Fruit fly (Drosophila melanogaster) whole organism, embryonic: ENCODE data around the gene CG13766.

Experiments used
- CG10267 ChIP-seq: fragments of 200-800 bp; sonication (Bioruptor generic); optimal IDR thresholded peaks from 2 replicates; lab custom pipeline; 2018; ENCODE audit warnings: missing biosample characterization, mild to moderate bottlenecking, missing genetic modification characterization, moderate library complexity
- CG10366 ChIP-seq: fragments of 200-800 bp; sonication (Bioruptor generic); IDR thresholded peaks from 2 replicates; pipeline ENCODE4 v1.3.6; 2022; ENCODE audit warnings: missing biosample characterization, missing genetic modification characterization
- CG10654 ChIP-seq: fragments of 200-800 bp; sonication (Bioruptor generic); optimal IDR thresholded peaks from 2 replicates; lab custom pipeline; 2016; ENCODE audit warnings: missing biosample characterization, missing genetic modification characterization
- CG11093 ChIP-seq: fragments of 200-800 bp; sonication (Bioruptor generic); IDR thresholded peaks from 3 replicates; pipeline ENCODE4 v1.3.6; 2022; ENCODE audit warnings: missing biosample characterization, missing genetic modification characterization
- CG12236 ChIP-seq: fragments of 200-800 bp; sonication (Bioruptor generic); optimal IDR thresholded peaks from 2 replicates; lab custom pipeline; 2016; ENCODE audit warnings: missing biosample characterization, missing genetic modification characterization
- CG13424 ChIP-seq: fragments of 200-800 bp; sonication (Bioruptor generic); optimal IDR thresholded peaks from 2 replicates; lab custom pipeline; 2019; ENCODE audit warnings: missing biosample characterization, mild to moderate bottlenecking, missing genetic modification characterization, moderate library complexity
- CG15601 ChIP-seq: fragments of 200-800 bp; sonication (Bioruptor generic); optimal IDR thresholded peaks from 3 replicates; lab custom pipeline; 2019; ENCODE audit warnings: missing biosample characterization, mild to moderate bottlenecking, missing genetic modification characterization, moderate library complexity
- CG16779 ChIP-seq: fragments of 200-800 bp; sonication (Bioruptor generic); IDR thresholded peaks from 2 replicates; pipeline ENCODE4 v1.3.6; 2022; ENCODE audit warnings: missing biosample characterization, missing genetic modification characterization
- CG17829 ChIP-seq: fragments of 200-800 bp; optimal IDR thresholded peaks from 2 replicates; lab custom pipeline; 2019; ENCODE audit warnings: missing biosample characterization, mild to moderate bottlenecking, missing genetic modification characterization, moderate library complexity
- CG1792 ChIP-seq: fragments of 200-800 bp; sonication (Bioruptor generic); optimal IDR thresholded peaks from 2 replicates; lab custom pipeline; 2016; ENCODE audit warnings: missing biosample characterization, missing genetic modification characterization
- CG18262 ChIP-seq: fragments of 200-800 bp; optimal IDR thresholded peaks from 3 replicates; lab custom pipeline; 2019; ENCODE audit warnings: missing biosample characterization, mild to moderate bottlenecking, missing genetic modification characterization, moderate library complexity
- CG30431 ChIP-seq: fragments of 200-800 bp; sonication (Bioruptor generic); optimal IDR thresholded peaks from 2 replicates; lab custom pipeline; 2017; ENCODE audit warnings: missing biosample characterization, missing genetic modification characterization
- CG31365 ChIP-seq: fragments of 200-800 bp; sonication (Bioruptor generic); optimal IDR thresholded peaks from 2 replicates; lab custom pipeline; 2018; ENCODE audit warnings: missing biosample characterization, mild to moderate bottlenecking, missing genetic modification characterization
- CG4328 ChIP-seq: fragments of 200-800 bp; sonication (Bioruptor generic); optimal IDR thresholded peaks from 3 replicates; lab custom pipeline; 2017; ENCODE audit warnings: missing biosample characterization, missing genetic modification reagents, missing genetic modification characterization
- CG43689 ChIP-seq: fragments of 200-800 bp; sonication (Bioruptor generic); IDR thresholded peaks from 2 replicates; pipeline ENCODE4 v1.3.6; 2022; ENCODE audit warnings: missing biosample characterization, missing genetic modification characterization
- CG6175 ChIP-seq: fragments of 200-800 bp; sonication (Bioruptor generic); IDR thresholded peaks from 3 replicates; pipeline ENCODE4 v1.3.6; 2022; ENCODE audit warnings: missing biosample characterization, missing genetic modification characterization
- CG8281 ChIP-seq: fragments of 200-800 bp; sonication (Bioruptor generic); optimal IDR thresholded peaks from 2 replicates; lab custom pipeline; 2018; ENCODE audit warnings: missing biosample characterization, mild to moderate bottlenecking, missing genetic modification characterization, moderate library complexity
- Dek ChIP-seq: fragments of 200-800 bp; sonication (Bioruptor generic); optimal IDR thresholded peaks from 3 replicates; lab custom pipeline; 2019; ENCODE audit warnings: missing biosample characterization, mild to moderate bottlenecking, missing genetic modification characterization, moderate library complexity
- Fer2 ChIP-seq: fragments of 200-800 bp; sonication (Bioruptor generic); optimal IDR thresholded peaks from 2 replicates; lab custom pipeline; 2018; ENCODE audit warnings: missing biosample characterization, mild to moderate bottlenecking, missing genetic modification characterization, moderate library complexity
- Gug ChIP-seq: fragments of 200-800 bp; sonication (Bioruptor generic); IDR thresholded peaks from 4 replicates; pipeline ENCODE4 v1.3.6; 2022; ENCODE audit warnings: missing biosample characterization, missing genetic modification characterization
- H2.0 ChIP-seq: fragments of 200-800 bp; sonication (Bioruptor generic); IDR thresholded peaks from 2 replicates; pipeline ENCODE4 v1.3.6; 2022; ENCODE audit warnings: missing biosample characterization, missing genetic modification characterization
- HLH3B ChIP-seq: fragments of 200-800 bp; sonication (Bioruptor generic); IDR thresholded peaks from 2 replicates; pipeline ENCODE4 v1.3.6; 2022; ENCODE audit warnings: missing biosample characterization, missing genetic modification characterization
- Hey ChIP-seq: fragments of 200-800 bp; sonication (Bioruptor generic); optimal IDR thresholded peaks from 3 replicates; lab custom pipeline; 2018; ENCODE audit warnings: missing biosample characterization, mild to moderate bottlenecking, missing genetic modification characterization
- MESR4 ChIP-seq: fragments of 200-800 bp; sonication (Bioruptor generic); optimal IDR thresholded peaks from 2 replicates; lab custom pipeline; 2018; ENCODE audit warnings: missing biosample characterization, mild to moderate bottlenecking, missing genetic modification characterization, moderate library complexity
- NK7.1 ChIP-seq: fragments of 200-800 bp; sonication (Bioruptor generic); optimal IDR thresholded peaks from 3 replicates; lab custom pipeline; 2016; ENCODE audit warnings: missing biosample characterization, missing genetic modification characterization
- Nf-YC ChIP-seq: fragments of 200-800 bp; optimal IDR thresholded peaks from 3 replicates; lab custom pipeline; 2019; ENCODE audit warnings: missing biosample characterization, mild to moderate bottlenecking, missing genetic modification characterization, moderate library complexity
- Opbp ChIP-seq: fragments of 200-800 bp; sonication (Bioruptor generic); IDR thresholded peaks from 3 replicates; pipeline ENCODE4 v1.3.6; 2022; ENCODE audit warnings: missing biosample characterization, missing genetic modification characterization; ENCODE audit not compliant: partially characterized antibody
- Sin3A ChIP-seq: fragments of >200 bp; optimal IDR thresholded peaks from 2 replicates; lab custom pipeline; 2018
- Sox102F ChIP-seq: fragments of 200-800 bp; sonication (Bioruptor generic); optimal IDR thresholded peaks from 2 replicates; lab custom pipeline; 2018; ENCODE audit warnings: missing biosample characterization, mild to moderate bottlenecking, missing genetic modification characterization, moderate library complexity
- Tbp ChIP-seq: fragments of >200 bp; optimal IDR thresholded peaks from 2 replicates; lab custom pipeline; 2018; ENCODE audit warnings: missing biosample characterization, missing genetic modification characterization
- Usf ChIP-seq: fragments of 200-800 bp; sonication (Bioruptor generic); optimal IDR thresholded peaks from 2 replicates; lab custom pipeline; 2017; ENCODE audit warnings: missing genotype, missing biosample characterization, missing genetic modification characterization
- abd-A ChIP-seq: fragments of 200-800 bp; sonication (Bioruptor generic); optimal IDR thresholded peaks from 3 replicates; lab custom pipeline; 2019; ENCODE audit warnings: missing biosample characterization, mild to moderate bottlenecking, missing genetic modification characterization, moderate library complexity
- ato ChIP-seq: fragments of 200-800 bp; sonication (Bioruptor generic); IDR thresholded peaks from 2 replicates; pipeline ENCODE4 v1.3.6; 2022; ENCODE audit warnings: missing biosample characterization, missing genetic modification characterization; ENCODE audit not compliant: partially characterized antibody
- bab2 ChIP-seq: fragments of 200-800 bp; sonication (Bioruptor generic); optimal IDR thresholded peaks from 2 replicates; lab custom pipeline; 2016; ENCODE audit warnings: missing biosample characterization, missing genetic modification characterization
- chn ChIP-seq: fragments of 200-800 bp; sonication (Bioruptor generic); optimal IDR thresholded peaks from 2 replicates; lab custom pipeline; 2016; ENCODE audit warnings: missing biosample characterization, missing genetic modification characterization
- cwo ChIP-seq: fragments of 200-800 bp; sonication (Bioruptor generic); optimal IDR thresholded peaks from 3 replicates; lab custom pipeline; 2017; ENCODE audit warnings: missing biosample characterization, missing genetic modification characterization, mild to moderate bottlenecking, moderate library complexity, missing genetic modification reagents
- disco-r ChIP-seq: fragments of 200-800 bp; sonication (Bioruptor generic); optimal IDR thresholded peaks from 2 replicates; lab custom pipeline; 2016; ENCODE audit warnings: missing biosample characterization, missing genetic modification characterization
- dpn ChIP-seq, 2 experiments: fragments of 200-800 bp; sonication (Bioruptor generic); optimal IDR thresholded peaks; 3 replicates each; lab custom pipeline; 2016; ENCODE audit warnings: missing biosample characterization in 2 of 2, missing genetic modification characterization in 2 of 2
- gcm2 ChIP-seq: fragments of 200-800 bp; sonication (Bioruptor generic); optimal IDR thresholded peaks from 2 replicates; lab custom pipeline; 2016; ENCODE audit warnings: missing biosample characterization, missing genetic modification characterization
- nerfin-1 ChIP-seq: fragments of 200-800 bp; sonication (Bioruptor generic); optimal IDR thresholded peaks from 3 replicates; lab custom pipeline; 2019; ENCODE audit warnings: missing biosample characterization, mild to moderate bottlenecking, missing genetic modification characterization, moderate library complexity
- pan ChIP-seq, 4 experiments: fragments of >200 bp in 3 of 4; fragments of 200-800 bp in 1 of 4; sonication (Bioruptor generic) in 1 of 4; optimal IDR thresholded peaks in 3 of 4; IDR thresholded peaks in 1 of 4; 2 replicates each; pipeline versions ENCODE4 v1.3.6 to Lab custom; 2017 to 2022; ENCODE audit warnings: missing biosample characterization in 2 of 4, missing genetic modification characterization in 2 of 4, mixed read lengths in 1 of 4
- slbo ChIP-seq: fragments of 200-800 bp; sonication (Bioruptor generic); IDR thresholded peaks from 2 replicates; pipeline ENCODE4 v1.3.6; 2022; ENCODE audit warnings: missing biosample characterization, missing genetic modification characterization
- sqz ChIP-seq: fragments of 200-800 bp; sonication (Bioruptor generic); optimal IDR thresholded peaks from 3 replicates; lab custom pipeline; 2018; ENCODE audit warnings: missing biosample characterization, mild to moderate bottlenecking, missing genetic modification characterization
- sr ChIP-seq: fragments of 200-800 bp; sonication (Bioruptor generic); IDR thresholded peaks from 3 replicates; pipeline ENCODE4 v1.3.6; 2022; ENCODE audit warnings: missing biosample characterization, missing genetic modification characterization
- ssp ChIP-seq: fragments of 200-800 bp; sonication (Bioruptor generic); IDR thresholded peaks from 2 replicates; pipeline ENCODE4 v1.3.6; 2022; ENCODE audit warnings: missing biosample characterization, missing genetic modification characterization
- ttk ChIP-seq: fragments of 200-800 bp; sonication (Bioruptor generic); IDR thresholded peaks from 2 replicates; pipeline ENCODE4 v2.1.2; 2022; ENCODE audit warnings: missing biosample characterization, missing genetic modification characterization
- vvl ChIP-seq: fragments of 200-800 bp; sonication (Bioruptor generic); IDR thresholded peaks from 2 replicates; pipeline ENCODE4 v1.3.6; 2022; ENCODE audit warnings: missing biosample characterization, missing genetic modification characterization
- zen2 ChIP-seq: fragments of 200-800 bp; sonication (Bioruptor generic); IDR thresholded peaks from 3 replicates; pipeline ENCODE4 v1.3.6; 2022; ENCODE audit warnings: missing biosample characterization, missing genetic modification characterization; ENCODE audit not compliant: partially characterized antibody

CG13766 gene

dm6 chr2L:6557429-6558384 is 8.3 kb downstream of the CG13766 start, which contains the start of the genes IFT52 and COX5B (continued):
- TF ChIP-seq Tbp (GFP tag; lab: Kevin White, UChicago) (no peak), Opbp (GFP tag; lab: Robert Waterston, UW) (peak; percentile 56; the same call in 2 of the 3 replicates), CG10267 (peak; percentile 98), pan (optimal IDR thresholded peaks at IDR 0.05; lab: Kevin White, UChicago) (no peak), pan (GFP tag; optimal IDR thresholded peaks at IDR 0.05 in 1 of 2, IDR thresholded peaks at IDR 0.05 in 1 of 2) (peak in 1 of 2 experiments; percentile 37), CG8281 (tag; lab: Kevin White, UChicago) (no peak), Sox102F (GFP tag; lab: Kevin White, UChicago) (peak; percentile 51), bab2 (peak; percentile 67), chn (GFP tag; lab: Kevin White, UChicago) (no peak), CG10366 (GFP tag; lab: Robert Waterston, UW) (peak; percentile 62), CG12236 (GFP tag; lab: Kevin White, UChicago) (no peak), Gug (GFP tag; lab: Robert Waterston, UW) (peak; percentile 60; the same call in 2 of the 4 replicates), CG6175 (GFP tag; lab: Robert Waterston, UW) (peak; percentile 42; the same call in 1 of the 3 replicates), Fer2 (tag; lab: Kevin White, UChicago) (peak; percentile 47), gcm2 (GFP tag; lab: Kevin White, UChicago) (no peak), ttk (GFP tag; lab: Robert Waterston, UW) (peak; percentile 61; the same call in 1 of the 2 replicates), MESR4 (GFP tag; lab: Kevin White, UChicago) (peak; percentile 97), CG1792 (GFP tag; lab: Kevin White, UChicago) (peak; percentile 38), Dek (tag; lab: Kevin White, UChicago) (peak; percentile 2), CG43689 (GFP tag; lab: Robert Waterston, UW) (no peak), ssp (peak; percentile 76), sqz (GFP tag; lab: Kevin White, UChicago) (peak; percentile 51), CG31365 (tag; lab: Kevin White, UChicago) (no peak), H2.0 (GFP tag; lab: Robert Waterston, UW) (peak; percentile 59; the same call in 1 of the 2 replicates), disco-r (no peak), CG13424 (tag; lab: Kevin White, UChicago) (no peak), zen2 (no peak), Sin3A (lab: Kevin White, UChicago) (peak; percentile 67), CG10654 (peak; percentile 69), CG11093 (GFP tag; lab: Robert Waterston, UW) (no peak), CG15601 (peak; percentile 73), vvl (GFP tag; lab: Robert Waterston, UW) (peak; percentile 81), Usf (GFP tag; lab: Kevin White, UChicago) (peak; percentile 24), ato (GFP tag; lab: Robert Waterston, UW) (0 out of 2 replicates have a peak, but pooled peaks have one; percentile 30)

- TF ChIP-seq zen2 (peak; percentile 48; the same call in 1 of the 3 replicates), slbo (GFP tag; lab: Robert Waterston, UW) (no peak), Nf-YC (no peak), CG30431 (no peak), CG4328 (GFP tag; lab: Kevin White, UChicago) (no peak), nerfin-1 (tag; lab: Kevin White, UChicago) (no peak), CG16779 (GFP tag; lab: Robert Waterston, UW) (no peak), CG17829 (tag; lab: Kevin White, UChicago) (no peak), cwo (peak; percentile 25), Hey (tag; lab: Kevin White, UChicago) (no peak), HLH3B (GFP tag; lab: Robert Waterston, UW) (no peak), dpn (GFP tag; optimal IDR thresholded peaks at IDR 0.05; lab: Kevin White, UChicago) (no peak), sr (GFP tag; lab: Robert Waterston, UW) (0 out of 3 replicates have a peak, but pooled peaks have one; percentile 34), abd-A (tag; lab: Kevin White, UChicago) (peak; percentile 58), CG18262 (no peak), NK7.1 (GFP tag; lab: Kevin White, UChicago) (no peak)
These were observed 12.2 kb downstream of the CG13766 start for dm6 chr2L:6553797-6554188.
